Fruit fly (Drosophila melanogaster) whole organism, prepupa: Measurements from ENCODE around the gene CG4041.

ENCODE experiments used
- Blimp-1 ChIP-seq: fragments of 200-800 bp; sonication (Bioruptor generic); optimal IDR thresholded peaks from 3 replicates; lab custom pipeline; 2017; ENCODE audit warnings: missing biosample characterization, missing genetic modification characterization, mild to moderate bottlenecking, moderate library complexity, missing genetic modification reagents
- CG10631 ChIP-seq: fragments of 200-800 bp; sonication (Bioruptor generic); optimal IDR thresholded peaks from 2 replicates; lab custom pipeline; 2016; ENCODE audit warnings: missing biosample characterization, missing genetic modification characterization
- CG10669 ChIP-seq: fragments of 200-800 bp; sonication (Bioruptor generic); optimal IDR thresholded peaks from 3 replicates; lab custom pipeline; 2018; ENCODE audit warnings: missing biosample characterization, mild to moderate bottlenecking, missing genetic modification characterization, moderate library complexity
- CG11294 ChIP-seq: fragments of 200-800 bp; sonication (Bioruptor generic); IDR thresholded peaks from 2 replicates; pipeline ENCODE4 v1.3.6; 2022; ENCODE audit warnings: missing biosample characterization, missing genetic modification characterization
- CG11762 ChIP-seq: fragments of 200-800 bp; sonication (Bioruptor generic); optimal IDR thresholded peaks from 3 replicates; lab custom pipeline; 2016; ENCODE audit warnings: missing biosample characterization, missing genetic modification characterization; ENCODE audit not compliant: insufficient read depth
- CG11902 ChIP-seq: fragments of 200-800 bp; sonication (Bioruptor generic); optimal IDR thresholded peaks from 3 replicates; lab custom pipeline; 2016; ENCODE audit warnings: missing biosample characterization, missing genetic modification characterization
- CG15336 ChIP-seq: fragments of 200-800 bp; sonication (Bioruptor generic); IDR thresholded peaks from 2 replicates; pipeline ENCODE4 v1.3.6; 2022; ENCODE audit warnings: missing biosample characterization, missing genetic modification characterization
- CG1621 ChIP-seq: fragments of 200-800 bp; sonication (Bioruptor generic); optimal IDR thresholded peaks from 3 replicates; lab custom pipeline; 2018; ENCODE audit warnings: missing biosample characterization, mild to moderate bottlenecking, missing genetic modification characterization
- CG16779 ChIP-seq: fragments of 200-800 bp; sonication (Bioruptor generic); optimal IDR thresholded peaks from 3 replicates; lab custom pipeline; 2017; ENCODE audit warnings: missing biosample characterization, mild to moderate bottlenecking, missing genetic modification characterization
- CG3032 ChIP-seq: fragments of 200-800 bp; optimal IDR thresholded peaks from 2 replicates; lab custom pipeline; 2019; ENCODE audit warnings: missing biosample characterization, mild to moderate bottlenecking, missing genetic modification characterization, moderate library complexity
- CG31627 ChIP-seq: fragments of 200-800 bp; sonication (Bioruptor generic); optimal IDR thresholded peaks from 3 replicates; lab custom pipeline; 2016; ENCODE audit warnings: missing biosample characterization, missing genetic modification characterization
- CG32006 ChIP-seq: fragments of 200-800 bp; sonication (Bioruptor generic); optimal IDR thresholded peaks from 3 replicates; lab custom pipeline; 2017; ENCODE audit warnings: missing biosample characterization, mild to moderate bottlenecking, missing genetic modification characterization
- CG34406 ChIP-seq: fragments of 200-800 bp; sonication (Bioruptor generic); optimal IDR thresholded peaks from 3 replicates; lab custom pipeline; 2016; ENCODE audit warnings: missing biosample characterization, missing genetic modification characterization
- CG3919 ChIP-seq: fragments of 200-800 bp; sonication (Bioruptor generic); optimal IDR thresholded peaks from 3 replicates; lab custom pipeline; 2016; ENCODE audit warnings: missing biosample characterization, missing genetic modification characterization
- CG4318 ChIP-seq: fragments of 200-800 bp; sonication (Bioruptor generic); optimal IDR thresholded peaks from 3 replicates; lab custom pipeline; 2017; ENCODE audit warnings: missing biosample characterization, mild to moderate bottlenecking, missing genetic modification characterization
- CG6792 ChIP-seq: fragments of 200-800 bp; sonication (Bioruptor generic); optimal IDR thresholded peaks from 3 replicates; lab custom pipeline; 2016; ENCODE audit warnings: missing biosample characterization, missing genetic modification characterization
- CG6808 ChIP-seq: fragments of 200-800 bp; sonication (Bioruptor generic); optimal IDR thresholded peaks from 3 replicates; lab custom pipeline; 2017; ENCODE audit warnings: missing biosample characterization, missing genetic modification characterization, mild to moderate bottlenecking, moderate library complexity, missing genetic modification reagents
- CG6854 ChIP-seq: fragments of 200-800 bp; sonication (Bioruptor generic); optimal IDR thresholded peaks from 2 replicates; lab custom pipeline; 2017; ENCODE audit warnings: missing biosample characterization, mild to moderate bottlenecking, missing genetic modification characterization
- CG7368 ChIP-seq: fragments of 200-800 bp; sonication (Bioruptor generic); optimal IDR thresholded peaks from 3 replicates; lab custom pipeline; 2016; ENCODE audit warnings: missing biosample characterization, missing genetic modification characterization
- CG8119 ChIP-seq: fragments of 200-800 bp; sonication (Bioruptor generic); IDR thresholded peaks from 3 replicates; pipeline ENCODE4 v1.3.6; 2022; ENCODE audit warnings: missing biosample characterization, missing genetic modification characterization
- CG8319 ChIP-seq: fragments of 200-800 bp; sonication (Bioruptor generic); optimal IDR thresholded peaks from 3 replicates; lab custom pipeline; 2016; ENCODE audit warnings: missing biosample characterization, missing genetic modification characterization
- CG8632 ChIP-seq: fragments of 200-800 bp; sonication (Bioruptor generic); optimal IDR thresholded peaks from 3 replicates; lab custom pipeline; 2016; ENCODE audit warnings: missing biosample characterization, missing genetic modification characterization
- CG9139 ChIP-seq: fragments of 200-800 bp; sonication (Bioruptor generic); optimal IDR thresholded peaks from 3 replicates; lab custom pipeline; 2017; ENCODE audit warnings: missing biosample characterization, mild to moderate bottlenecking, missing genetic modification characterization
- Eip75B ChIP-seq: fragments of 200-800 bp; sonication (Bioruptor generic); optimal IDR thresholded peaks from 3 replicates; lab custom pipeline; 2016; ENCODE audit warnings: missing biosample characterization, missing genetic modification characterization
- Eip93F ChIP-seq: fragments of 200-800 bp; sonication (Bioruptor generic); optimal IDR thresholded peaks from 2 replicates; lab custom pipeline; 2016; ENCODE audit warnings: missing biosample characterization, mild to moderate bottlenecking, missing genetic modification characterization
- Ets21C ChIP-seq: fragments of 200-800 bp; sonication (Bioruptor generic); optimal IDR thresholded peaks from 3 replicates; lab custom pipeline; 2016; ENCODE audit warnings: missing biosample characterization, missing genetic modification characterization
- Gug ChIP-seq: fragments of 200-800 bp; sonication (Bioruptor generic); IDR thresholded peaks from 2 replicates; pipeline ENCODE4 v1.3.6; 2022; ENCODE audit warnings: missing biosample characterization, missing genetic modification characterization
- Hr39 ChIP-seq: fragments of 200-800 bp; sonication (Bioruptor generic); optimal IDR thresholded peaks from 2 replicates; lab custom pipeline; 2016; ENCODE audit warnings: missing biosample characterization, missing genetic modification characterization
- Hr4 ChIP-seq: fragments of 200-800 bp; sonication (Bioruptor generic); optimal IDR thresholded peaks from 3 replicates; lab custom pipeline; 2016; ENCODE audit warnings: missing biosample characterization, missing genetic modification characterization
- Met ChIP-seq: fragments of 200-800 bp; sonication (Bioruptor generic); optimal IDR thresholded peaks from 3 replicates; lab custom pipeline; 2016; ENCODE audit warnings: missing biosample characterization, missing genetic modification characterization
- Smox ChIP-seq: fragments of 200-800 bp; sonication (Bioruptor generic); optimal IDR thresholded peaks from 3 replicates; lab custom pipeline; 2016; ENCODE audit warnings: missing biosample characterization, missing genetic modification characterization
- Sox102F ChIP-seq: fragments of 200-800 bp; sonication (Bioruptor generic); optimal IDR thresholded peaks from 2 replicates; lab custom pipeline; 2016; ENCODE audit warnings: missing biosample characterization, mild to moderate bottlenecking, missing genetic modification characterization
- Sox14 ChIP-seq: fragments of 200-800 bp; sonication (Bioruptor generic); optimal IDR thresholded peaks from 3 replicates; lab custom pipeline; 2016; ENCODE audit warnings: missing biosample characterization, missing genetic modification characterization
- Sox15 ChIP-seq: fragments of 200-800 bp; sonication (Bioruptor generic); optimal IDR thresholded peaks from 3 replicates; lab custom pipeline; 2016; ENCODE audit warnings: missing biosample characterization, missing genetic modification characterization
- achi ChIP-seq: fragments of 200-800 bp; sonication (Bioruptor generic); optimal IDR thresholded peaks from 3 replicates; lab custom pipeline; 2016; ENCODE audit warnings: missing biosample characterization, missing genetic modification characterization
- dsx ChIP-seq: fragments of 200-800 bp; optimal IDR thresholded peaks from 3 replicates; lab custom pipeline; 2019; ENCODE audit warnings: missing biosample characterization, mild to moderate bottlenecking, missing genetic modification characterization, moderate library complexity; ENCODE audit not compliant: poor library complexity, severe bottlenecking
- eg ChIP-seq: fragments of 200-800 bp; sonication (Bioruptor generic); IDR thresholded peaks from 3 replicates; pipeline ENCODE4 v1.3.6; 2022; ENCODE audit warnings: missing biosample characterization, missing genetic modification characterization
- esn ChIP-seq: fragments of 200-800 bp; sonication (Bioruptor generic); optimal IDR thresholded peaks from 2 replicates; lab custom pipeline; 2016; ENCODE audit warnings: missing biosample characterization, mild to moderate bottlenecking, missing genetic modification characterization, moderate library complexity
- fd59A ChIP-seq: fragments of 200-800 bp; sonication (Bioruptor generic); optimal IDR thresholded peaks from 2 replicates; lab custom pipeline; 2017; ENCODE audit warnings: missing biosample characterization, mild to moderate bottlenecking, missing genetic modification characterization, missing genetic modification reagents
- fd85E ChIP-seq: fragments of 200-800 bp; sonication (Bioruptor generic); optimal IDR thresholded peaks from 3 replicates; lab custom pipeline; 2016; ENCODE audit warnings: missing biosample characterization, missing genetic modification characterization
- fkh ChIP-seq: fragments of 200-800 bp; sonication (Bioruptor generic); optimal IDR thresholded peaks from 3 replicates; lab custom pipeline; 2017; ENCODE audit warnings: missing biosample characterization, mild to moderate bottlenecking, missing genetic modification characterization, moderate library complexity
- lz ChIP-seq: fragments of 200-800 bp; sonication (Bioruptor generic); optimal IDR thresholded peaks from 3 replicates; lab custom pipeline; 2016; ENCODE audit warnings: missing biosample characterization, missing genetic modification characterization
- pdm3 ChIP-seq: fragments of 200-800 bp; sonication (Bioruptor generic); optimal IDR thresholded peaks from 3 replicates; lab custom pipeline; 2016; ENCODE audit warnings: missing biosample characterization, missing genetic modification characterization
- salr ChIP-seq, 2 experiments: fragments of 200-800 bp; sonication (Bioruptor generic); optimal IDR thresholded peaks; 3 replicates each; lab custom pipeline; 2016 to 2018; ENCODE audit warnings: missing biosample characterization in 2 of 2, missing genetic modification characterization in 2 of 2, mild to moderate bottlenecking in 1 of 2
- ss ChIP-seq, 2 experiments: fragments of 200-800 bp; sonication (Bioruptor generic); optimal IDR thresholded peaks; 2 replicates in 1 of 2; 3 replicates in 1 of 2; lab custom pipeline; 2017 to 2018; ENCODE audit warnings: mild to moderate bottlenecking in 2 of 2, missing biosample characterization in 2 of 2, missing genetic modification characterization in 2 of 2, moderate library complexity in 1 of 2
- topi ChIP-seq: fragments of 200-800 bp; sonication (Bioruptor generic); optimal IDR thresholded peaks from 3 replicates; lab custom pipeline; 2016; ENCODE audit warnings: missing biosample characterization, missing genetic modification characterization

The CG4041 gene

dm6 chrX:4909938-4910778, 8.1 kb downstream of the CG4041 start (continued):
- peak; percentile 100 for TF ChIP-seq CG8119 (GFP tag; lab: Robert Waterston, UW)
- peak; percentile 100 for TF ChIP-seq CG8632 (GFP tag; lab: Kevin White, UChicago)
- TF ChIP-seq esn (GFP tag; lab: Kevin White, UChicago), result peak; percentile 100
- TF ChIP-seq dsx (GFP tag; lab: Kevin White, UChicago), result peak; percentile 100
- TF ChIP-seq fd85E (GFP tag; lab: Kevin White, UChicago), result peak; percentile 99
- TF ChIP-seq fkh, result peak; percentile 97
- TF ChIP-seq eg (GFP tag; lab: Robert Waterston, UW), result peak; percentile 100
- TF ChIP-seq Blimp-1 (GFP tag; lab: Kevin White, UChicago), result peak; percentile 99
- peak; percentile 100 for TF ChIP-seq Met (GFP tag; lab: Kevin White, UChicago)
- peak; percentile 100 for TF ChIP-seq Eip93F (GFP tag; lab: Kevin White, UChicago)

- TF ChIP-seq fd85E (GFP tag; lab: Kevin White, UChicago), result peak; percentile 93
- TF ChIP-seq CG34406, result peak; percentile 99
- TF ChIP-seq CG3919 (GFP tag; lab: Kevin White, UChicago), result peak; percentile 97
- TF ChIP-seq Gug, result peak; percentile 92
- TF ChIP-seq CG10669 (GFP tag; lab: Kevin White, UChicago), result peak; percentile 99
- TF ChIP-seq Blimp-1 (GFP tag; lab: Kevin White, UChicago), result peak; percentile 88
- TF ChIP-seq CG32006, result peak; percentile 89
- TF ChIP-seq lz (GFP tag; lab: Kevin White, UChicago), result peak; percentile 86
- TF ChIP-seq pdm3, result peak; percentile 97
- peak; percentile 96 for TF ChIP-seq CG10631 (GFP tag; lab: Kevin White, UChicago)
- peak; percentile 54 for TF ChIP-seq Sox15 (GFP tag; lab: Kevin White, UChicago)
- TF ChIP-seq CG6808 (GFP tag; lab: Kevin White, UChicago), result peak; percentile 99
- peak; percentile 97 for TF ChIP-seq CG3032 (tag; lab: Kevin White, UChicago)
- peak; percentile 89 for TF ChIP-seq Sox14 (GFP tag; lab: Kevin White, UChicago)
- TF ChIP-seq fd59A, result peak; percentile 95
- peak; percentile 97 for TF ChIP-seq Sox102F (GFP tag; lab: Kevin White, UChicago)
- TF ChIP-seq CG11902 (GFP tag; lab: Kevin White, UChicago), result peak; percentile 63
- TF ChIP-seq CG6854 (GFP tag; lab: Kevin White, UChicago), result peak; percentile 99
- peak; percentile 74 for TF ChIP-seq CG4318
- peak; percentile 94 for TF ChIP-seq CG6792 (GFP tag; lab: Kevin White, UChicago)
- peak; percentile 66 for TF ChIP-seq Hr39 (GFP tag; lab: Kevin White, UChicago)
- TF ChIP-seq Smox (GFP tag; lab: Kevin White, UChicago), result peak; percentile 87
- TF ChIP-seq CG7368 (GFP tag; lab: Kevin White, UChicago), result peak; percentile 99
- peak; percentile 87 for TF ChIP-seq Met (GFP tag; lab: Kevin White, UChicago)
- TF ChIP-seq CG9139 (GFP tag; lab: Kevin White, UChicago), result peak; percentile 100
- TF ChIP-seq CG11762 (GFP tag; lab: Kevin White, UChicago), result peak; percentile 96
- peak; percentile 62 for TF ChIP-seq CG31627
- peak; percentile 96 for TF ChIP-seq CG8319 (GFP tag; lab: Kevin White, UChicago)
- TF ChIP-seq salr (GFP tag; optimal IDR thresholded peaks at IDR 0.05; lab: Kevin White, UChicago), result peak; percentile 97 to 99
- peak; percentile 100 for TF ChIP-seq ss (GFP tag; optimal IDR thresholded peaks at IDR 0.05; lab: Kevin White, UChicago)
- TF ChIP-seq Ets21C, result peak; percentile 20
- peak; percentile 94 for TF ChIP-seq topi (GFP tag; lab: Kevin White, UChicago)
- peak; percentile 99 for TF ChIP-seq CG16779 (tag; lab: Kevin White, UChicago)
- peak; percentile 99 for TF ChIP-seq CG1621 (tag; lab: Kevin White, UChicago)
- peak; percentile 95 for TF ChIP-seq CG15336 (GFP tag; lab: Robert Waterston, UW)
- peak; percentile 79 for TF ChIP-seq Hr4 (GFP tag; lab: Kevin White, UChicago)
- peak; percentile 96 for TF ChIP-seq Eip93F (GFP tag; lab: Kevin White, UChicago)
- peak; percentile 95 for TF ChIP-seq achi (GFP tag; lab: Kevin White, UChicago)
- TF ChIP-seq Eip75B (GFP tag; lab: Kevin White, UChicago), result peak; percentile 98
- peak; percentile 83 for TF ChIP-seq CG11294 (GFP tag; lab: Robert Waterston, UW)
These were observed 9.3 kb downstream of the CG4041 start, which contains the start of gene CG32772 for dm6 chrX:4908926-4909432. CG32772 (plus strand) TSS chrX:4909102.
